Worm (Caenorhabditis elegans) whole organism, L4/young adult: ENCODE results near the gene nspb-12.

Experiments used
- W03F9.2 ChIP-seq: fragments of 150-350 bp; optimal IDR thresholded peaks from 2 replicates; lab custom pipeline; 2014; ENCODE audit warnings: missing biosample characterization, missing genetic modification characterization
- dao-5 ChIP-seq: sonication (generic microtip); optimal IDR thresholded peaks from 2 replicates; lab custom pipeline; 2016; ENCODE audit warnings: missing genotype, missing genetic modification characterization, moderate library complexity, missing compliant biosample characterization
- him-1 ChIP-seq: sonication (generic microtip); optimal IDR thresholded peaks from 2 replicates; lab custom pipeline; 2016; ENCODE audit warnings: missing genotype, missing genetic modification reagents, missing genetic modification characterization, missing compliant biosample characterization

The nspb-12 gene

DNA sequence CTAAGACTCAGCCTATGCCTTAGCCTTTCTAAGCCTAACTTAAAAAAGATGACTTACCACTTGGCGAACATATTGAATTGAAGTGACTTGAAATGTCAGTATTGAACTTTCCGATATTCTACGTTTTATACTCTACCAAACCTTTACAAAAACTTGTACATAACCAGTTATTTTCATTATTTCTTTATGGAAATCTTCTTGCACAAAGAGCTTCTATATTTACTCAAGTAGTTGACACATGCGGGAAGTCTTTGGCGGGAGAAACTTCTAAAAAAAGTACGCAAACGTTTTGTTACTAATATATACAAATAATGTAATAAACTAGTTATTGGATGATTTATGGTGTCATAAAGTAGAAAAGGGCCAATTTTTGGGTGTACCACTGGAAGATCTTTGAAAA lies at the start of gene nspb-12:
Gene nspb-12 (minus strand): TSS at position 101 of the 400 bp plus-strand sequence.
- no peak for TF ChIP-seq him-1 (tag; lab: Kevin White, UChicago)
- TF ChIP-seq dao-5 (tag; lab: Kevin White, UChicago), result no peak
- no peak for TF ChIP-seq W03F9.2 (tag; lab: Kevin White, UChicago)

DNA sequence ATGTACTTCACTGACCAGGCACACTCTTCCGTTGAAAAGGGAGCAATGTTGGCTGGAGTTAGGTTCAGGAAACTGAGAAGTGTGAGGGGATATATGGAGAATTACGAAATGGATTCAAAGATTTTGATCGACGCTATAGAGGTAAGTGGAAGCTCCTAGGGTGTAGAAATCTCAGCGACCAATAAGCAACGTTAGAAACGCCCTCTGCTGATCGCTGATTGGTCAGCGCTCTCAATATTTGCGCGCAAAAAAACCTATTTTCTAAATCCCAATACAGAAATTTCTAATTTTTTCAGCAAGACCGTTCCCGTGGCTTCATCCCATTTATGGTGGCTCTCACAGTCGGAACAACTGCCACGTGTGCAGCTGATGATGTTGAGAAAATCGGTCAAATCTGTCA lies 47.1 kb upstream of the nspb-12 start:
- TF ChIP-seq him-1 (tag; lab: Kevin White, UChicago) (no peak), W03F9.2 (tag; lab: Kevin White, UChicago) (no peak), dao-5 (tag; lab: Kevin White, UChicago) (no peak)

DNA sequence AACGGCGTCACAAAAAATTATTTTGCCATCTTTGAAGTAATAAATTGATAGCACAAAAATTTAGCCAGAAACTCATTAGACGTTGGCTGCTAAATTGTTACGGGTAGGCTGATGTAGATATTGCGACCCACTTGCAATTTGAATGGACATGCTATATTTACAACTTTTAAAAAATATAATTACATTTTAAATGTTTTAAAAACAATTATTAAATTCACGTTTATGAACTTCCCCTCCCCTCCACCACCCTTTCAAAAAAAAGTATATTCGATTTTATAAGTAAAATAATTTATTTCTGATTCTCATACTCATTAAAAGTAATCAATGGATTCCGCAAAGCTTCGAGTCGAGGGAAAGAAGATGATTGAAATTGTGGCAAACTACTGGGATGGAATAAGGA lies 46.1 kb upstream of the nspb-12 start, which contains the start of gene basl-1:
Gene basl-1 (plus strand): TSS at position 301 of the 400 bp plus-strand sequence.
- TF ChIP-seq dao-5 (tag; lab: Kevin White, UChicago), result no peak
- no peak for TF ChIP-seq him-1 (tag; lab: Kevin White, UChicago)
- TF ChIP-seq W03F9.2 (tag; lab: Kevin White, UChicago), result no peak

- TF ChIP-seq dao-5 (tag; lab: Kevin White, UChicago), result no peak
- no peak for TF ChIP-seq him-1 (tag; lab: Kevin White, UChicago)
- no peak for TF ChIP-seq W03F9.2 (tag; lab: Kevin White, UChicago)
These were observed 43.2 kb upstream of the nspb-12 start, which contains the start of gene bas-1 for ce11 chrIII:5611604-5612324. bas-1 (plus strand) TSS chrIII:5612274.

DNA sequence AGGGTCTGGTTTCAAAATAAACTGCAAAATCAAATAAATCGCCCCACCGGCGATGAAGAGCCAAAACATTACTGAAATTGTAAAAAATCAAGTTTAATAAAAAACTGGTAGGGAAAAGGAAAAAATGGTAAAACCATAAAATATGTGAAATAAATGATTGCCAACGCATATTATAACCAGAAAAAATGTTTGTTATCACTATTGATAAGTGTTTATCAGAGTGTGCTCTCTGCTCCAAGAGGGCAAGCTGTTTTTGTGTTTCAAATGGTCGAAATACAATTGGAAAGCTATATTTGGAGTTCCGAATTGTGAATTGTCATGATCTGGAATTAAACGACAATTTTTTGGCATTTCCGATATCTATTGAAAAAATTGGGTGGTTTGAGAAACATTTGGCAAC lies 41.7 kb upstream of the nspb-12 start, which contains the start of gene C05D2.8:
Gene C05D2.8 (minus strand): TSS at position 71 of the 400 bp plus-strand sequence.
- TF ChIP-seq dao-5 (tag; lab: Kevin White, UChicago) (no peak), him-1 (tag; lab: Kevin White, UChicago) (no peak), W03F9.2 (tag; lab: Kevin White, UChicago) (no peak)

DNA sequence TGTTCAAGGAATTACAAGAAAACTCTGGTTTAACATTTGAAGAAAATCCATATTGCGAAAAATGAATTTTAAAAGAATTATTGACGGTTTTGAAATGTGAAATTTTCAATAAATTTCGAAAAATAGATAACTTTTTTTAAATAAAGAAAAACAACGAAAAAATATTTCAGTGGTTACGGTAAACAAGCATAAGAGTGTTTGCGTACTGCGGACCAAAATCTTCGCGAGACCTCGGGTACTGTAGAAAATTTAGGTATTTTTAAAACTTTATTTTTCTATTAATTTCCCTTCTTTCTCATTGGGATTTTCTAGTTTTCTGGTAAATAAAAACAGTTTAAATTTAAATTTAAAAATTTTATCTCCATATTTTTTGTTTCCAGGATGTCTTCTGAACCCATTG lies 35.5 kb upstream of the nspb-12 start, which contains the start of gene xnd-1:
Gene xnd-1 (plus strand): TSS at position 381 of the 400 bp plus-strand sequence.
- peak; percentile 49 for TF ChIP-seq W03F9.2 (tag; lab: Kevin White, UChicago)
- TF ChIP-seq him-1 (tag; lab: Kevin White, UChicago), result no peak

DNA sequence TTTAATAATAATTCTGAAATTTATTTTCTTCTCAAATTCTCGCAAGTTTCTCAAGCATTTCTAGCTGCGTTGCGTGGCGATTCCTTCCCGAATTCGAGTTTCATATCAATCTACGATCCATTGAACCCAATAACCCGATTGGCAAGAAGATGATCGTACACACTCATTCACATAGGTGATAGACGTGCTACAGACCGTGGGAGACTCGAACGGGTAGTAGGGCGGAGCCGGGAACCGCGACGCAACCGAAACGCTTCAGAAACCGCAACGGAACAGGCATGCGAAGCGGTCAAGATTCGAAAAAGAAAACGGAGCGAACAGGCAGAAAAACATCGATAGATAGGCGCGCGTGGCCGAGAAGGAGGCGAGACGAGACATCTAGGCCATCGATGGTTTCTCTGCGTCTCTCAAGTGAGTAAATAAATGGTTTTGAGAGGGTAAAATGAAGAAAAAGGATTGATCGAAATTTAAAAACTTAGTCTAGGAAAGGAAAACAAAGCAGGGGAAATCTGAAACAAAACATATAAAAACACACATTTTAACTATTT lies 34.9 kb upstream of the nspb-12 start, which contains the start of gene madf-11:
Gene madf-11 (minus strand): TSS at position 51 of the 548 bp plus-strand sequence.
- TF ChIP-seq him-1 (tag; lab: Kevin White, UChicago) (no peak), W03F9.2 (tag; lab: Kevin White, UChicago) (no peak), dao-5 (tag; lab: Kevin White, UChicago) (no peak)

- TF ChIP-seq him-1 (tag; lab: Kevin White, UChicago) (no peak), W03F9.2 (tag; lab: Kevin White, UChicago) (peak; percentile 25), dao-5 (tag; lab: Kevin White, UChicago) (peak; percentile 67)
These were observed 33.4 kb upstream of the nspb-12 start for ce11 chrIII:5601999-5602398.

- no peak for TF ChIP-seq him-1 (tag; lab: Kevin White, UChicago)
- TF ChIP-seq W03F9.2 (tag; lab: Kevin White, UChicago), result no peak
- TF ChIP-seq dao-5 (tag; lab: Kevin White, UChicago), result no peak
These were observed 31.4 kb upstream of the nspb-12 start, which contains the start of gene wdr-37 for ce11 chrIII:5599958-5600357. wdr-37 (minus strand) TSS chrIII:5600058.

DNA sequence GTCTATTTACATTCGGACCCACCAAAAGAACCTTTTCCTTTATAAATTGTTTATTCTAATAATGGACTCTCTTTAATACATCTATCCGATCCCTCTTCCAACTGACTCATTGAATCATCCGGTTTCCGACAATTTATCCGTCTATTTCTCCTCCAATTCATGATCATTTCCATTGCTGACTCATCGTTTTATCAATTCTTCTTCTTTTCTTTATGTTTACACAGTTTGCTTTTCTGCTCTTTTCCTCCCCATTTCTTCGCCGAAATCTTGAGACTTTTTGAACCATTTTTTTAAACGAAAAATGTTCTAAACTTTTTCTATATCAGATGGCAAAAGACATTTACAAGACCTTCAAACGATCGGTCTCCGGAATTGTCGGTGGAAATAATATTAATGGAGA lies 26.9 kb upstream of the nspb-12 start, which contains the start of gene ced-6:
Gene ced-6 (plus strand): TSS at position 327 of the 400 bp plus-strand sequence.
- TF ChIP-seq W03F9.2 (tag; lab: Kevin White, UChicago) (no peak), him-1 (tag; lab: Kevin White, UChicago) (no peak), dao-5 (tag; lab: Kevin White, UChicago) (no peak)

DNA sequence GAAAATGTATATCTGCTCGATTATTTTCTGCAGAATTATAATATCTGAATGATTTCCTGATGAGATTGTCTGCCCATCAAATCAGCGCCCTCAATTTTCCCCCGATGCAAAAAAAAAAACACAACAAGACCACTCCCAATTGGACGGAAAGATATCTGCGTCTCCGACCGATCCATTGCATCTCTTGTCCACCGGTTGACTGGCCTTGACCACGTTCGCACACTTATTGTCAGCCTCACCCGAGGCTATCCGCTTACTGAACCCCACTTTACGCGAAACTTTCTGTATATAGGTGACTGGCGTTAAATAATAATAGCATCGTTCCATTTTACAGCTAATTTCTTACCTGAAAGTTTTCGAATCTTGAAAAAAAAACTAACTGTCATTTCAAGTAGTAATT lies 25.8 kb upstream of the nspb-12 start:
- TF ChIP-seq dao-5 (tag; lab: Kevin White, UChicago) (no peak), W03F9.2 (tag; lab: Kevin White, UChicago) (no peak), him-1 (tag; lab: Kevin White, UChicago) (no peak)

DNA sequence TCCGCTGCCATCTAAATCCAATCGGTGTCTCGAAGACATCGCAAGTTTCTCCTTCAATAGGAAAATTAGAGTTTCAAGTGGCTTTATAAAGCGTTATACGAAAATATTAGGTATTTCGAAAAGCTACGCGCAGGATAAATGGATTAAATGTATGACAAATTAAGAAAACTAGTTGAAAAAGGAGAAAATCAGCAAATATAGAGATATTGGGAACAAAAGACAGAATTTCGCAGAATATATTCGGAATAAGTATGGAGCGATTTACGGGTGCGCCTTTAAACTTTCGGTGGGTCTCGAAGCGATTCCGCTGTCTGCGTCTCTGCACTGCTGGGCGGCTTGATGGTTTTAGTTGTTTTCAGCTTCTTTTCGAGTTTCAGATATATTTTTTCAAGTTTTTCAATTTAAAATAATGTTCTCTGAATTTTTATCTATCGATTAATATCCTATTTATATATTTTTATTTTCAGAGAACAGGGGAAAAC lies 23.1 kb upstream of the nspb-12 start, which contains the start of the genes ddx-15 and ucr-1:
Gene ddx-15 (minus strand): TSS at position 51 of the 482 bp plus-strand sequence.
Gene ucr-1 (plus strand): TSS at position 468 of the 482 bp plus-strand sequence.
- no peak for TF ChIP-seq dao-5 (tag; lab: Kevin White, UChicago)
- TF ChIP-seq W03F9.2 (tag; lab: Kevin White, UChicago), result peak; percentile 66
- no peak for TF ChIP-seq him-1 (tag; lab: Kevin White, UChicago)

ce11 chrIII:5588746-5589145 lies 20.2 kb upstream of the nspb-12 start:
- no peak for TF ChIP-seq him-1 (tag; lab: Kevin White, UChicago)
- no peak for TF ChIP-seq dao-5 (tag; lab: Kevin White, UChicago)
- no peak for TF ChIP-seq W03F9.2 (tag; lab: Kevin White, UChicago)
